Worm (Caenorhabditis elegans): ENCODE measurements around the gene F21C10.13.
A peak's percentile ranks its signal among the peaks of the same experiment; 100 is the strongest.

F21C10.13 gene

DNA sequence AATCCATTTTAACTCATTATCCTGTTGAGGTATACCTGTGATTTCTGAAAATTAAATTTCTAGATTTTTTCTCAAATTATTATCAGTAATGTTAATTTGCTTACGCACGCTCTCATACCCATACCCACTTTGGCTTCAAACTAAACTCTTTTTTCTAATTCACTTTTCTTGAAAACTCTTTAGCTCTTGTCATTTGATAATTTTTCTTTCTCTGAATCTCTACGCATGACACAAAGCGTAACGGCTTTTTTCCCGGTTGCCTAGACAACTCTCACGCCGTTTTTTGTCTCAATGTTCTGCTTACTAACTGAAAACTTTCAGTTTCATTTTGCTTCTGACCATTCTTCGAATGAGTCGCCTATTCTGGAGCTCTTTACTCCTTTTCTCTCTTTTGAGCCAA lies 11.8 kb downstream of the F21C10.13 start, which contains the start of gene B0222.1:
TSS of gene B0222.1 (plus strand) at position 306 of the 400 bp plus-strand sequence.
- no peak for TF ChIP-seq nhr-85 (tag)
- TF ChIP-seq ceh-88 (GFP tag; IDR thresholded peaks at IDR 0.05), result no peak
- TF ChIP-seq xbp-1 (tag; optimal IDR thresholded peaks at IDR 0.05), result no peak
- no peak for TF ChIP-seq C04F5.9 (tag; optimal IDR thresholded peaks at IDR 0.05)
- peak; percentile 59 for TF ChIP-seq nhr-11 (tag; optimal IDR thresholded peaks at IDR 0.05)
- TF ChIP-seq pax-3 (tag; optimal IDR thresholded peaks at IDR 0.05), result peak; percentile 10
- TF ChIP-seq fos-1 (tag; optimal IDR thresholded peaks at IDR 0.05), result no peak
- TF ChIP-seq pqm-1 (tag; optimal IDR thresholded peaks at IDR 0.05), result no peak
- peak; percentile 6 for TF ChIP-seq lin-14 (GFP tag; optimal IDR thresholded peaks at IDR 0.05)
- TF ChIP-seq lir-3 (tag; optimal IDR thresholded peaks at IDR 0.05; ENCODE audit: poor library complexity), result no peak
- TF ChIP-seq grh-1 (GFP tag; IDR thresholded peaks at IDR 0.05), result no peak
- TF ChIP-seq skn-1 (tag; optimal IDR thresholded peaks at IDR 0.05), result no peak
- TF ChIP-seq unc-98 (GFP tag; IDR thresholded peaks at IDR 0.05), result no peak
- peak; percentile 95 for TF ChIP-seq fkh-8 (tag; optimal IDR thresholded peaks at IDR 0.05)
- no peak for TF ChIP-seq ama-1 (optimal IDR thresholded peaks at IDR 0.05)
- TF ChIP-seq hlh-4 (tag; optimal IDR thresholded peaks at IDR 0.05), result no peak
- TF ChIP-seq Y116A8C.19 (tag; optimal IDR thresholded peaks at IDR 0.05; ENCODE audit: borderline replicate concordance), result no peak
- TF ChIP-seq lin-39 (tag; optimal IDR thresholded peaks at IDR 0.05), result no peak
- peak; percentile 72 for TF ChIP-seq nhr-71 (tag; optimal IDR thresholded peaks at IDR 0.05)
- TF ChIP-seq nhr-20 (tag; optimal IDR thresholded peaks at IDR 0.05), result peak; percentile 79
- peak; percentile 3 for TF ChIP-seq swsn-7 (tag; optimal IDR thresholded peaks at IDR 0.05)
- TF ChIP-seq blmp-1 (tag; optimal IDR thresholded peaks at IDR 0.05), result no peak
- no peak for TF ChIP-seq nhr-90 (tag; optimal IDR thresholded peaks at IDR 0.05; ENCODE audit: poor library complexity)
- no peak for TF ChIP-seq sup-37 (GFP tag; optimal IDR thresholded peaks at IDR 0.05)
- no peak for TF ChIP-seq unc-30 (tag; optimal IDR thresholded peaks at IDR 0.05)
- TF ChIP-seq aha-1 (tag; optimal IDR thresholded peaks at IDR 0.05), result no peak
- TF ChIP-seq dsc-1 (tag; optimal IDR thresholded peaks at IDR 0.05), result peak; percentile 29
- TF ChIP-seq nhr-47 (tag; optimal IDR thresholded peaks at IDR 0.05), result peak; percentile 62
- no peak for TF ChIP-seq elt-3 (tag; optimal IDR thresholded peaks at IDR 0.05)
- no peak for TF ChIP-seq nhr-28 (tag; optimal IDR thresholded peaks at IDR 0.05)
- peak; percentile 9 for TF ChIP-seq sox-4 (tag; optimal IDR thresholded peaks at IDR 0.05)

- no peak for TF ChIP-seq nhr-12 (tag; optimal IDR thresholded peaks at IDR 0.05)
- TF ChIP-seq hlh-4 (tag; optimal IDR thresholded peaks at IDR 0.05), result no peak
- no peak for TF ChIP-seq nhr-85 (tag)
- TF ChIP-seq ceh-90 (tag; optimal IDR thresholded peaks at IDR 0.05), result no peak
- no peak for TF ChIP-seq ama-1 (optimal IDR thresholded peaks at IDR 0.05)
Measured at ce11 chrV:9137618-9138017, 15.5 kb downstream of the F21C10.13 start, which contains the start of gene pitr-2. TSS of gene pitr-2 (minus strand) at chrV:9137718.

ce11 chrV:9141297-9141696 lies 19.2 kb downstream of the F21C10.13 start, which contains the start of gene pitr-3:
TSS of gene pitr-3 (minus strand) at chrV:9141397.
- TF ChIP-seq jun-1 (tag; optimal IDR thresholded peaks at IDR 0.05) (no peak), hpl-2 (GFP tag; optimal IDR thresholded peaks at IDR 0.05) (no peak), nhr-19 (GFP tag; conservative IDR thresholded peaks at IDR 0.05) (no peak), dsc-1 (tag; optimal IDR thresholded peaks at IDR 0.05) (no peak), efl-1 (optimal IDR thresholded peaks at IDR 0.05) (no peak), efl-1 (GFP tag; optimal IDR thresholded peaks at IDR 0.05 in 1 of 2) (no peak), skn-1 (tag; optimal IDR thresholded peaks at IDR 0.05) (no peak), C04F5.9 (tag; optimal IDR thresholded peaks at IDR 0.05) (no peak), nhr-12 (tag; optimal IDR thresholded peaks at IDR 0.05) (no peak), sptf-1 (tag; optimal IDR thresholded peaks at IDR 0.05) (no peak), ets-5 (GFP tag; IDR thresholded peaks at IDR 0.05) (no peak), pag-3 (tag; optimal IDR thresholded peaks at IDR 0.05; ENCODE audit: borderline replicate concordance, insufficient read depth) (no peak), ceh-90 (tag; optimal IDR thresholded peaks at IDR 0.05) (no peak)
